Worm (Caenorhabditis elegans) whole organism, midembryonic: Measurements from ENCODE around the gene K09A11.1.

ENCODE experiments used
- cog-1 ChIP-seq: sonication (generic microtip); optimal IDR thresholded peaks from 2 replicates; lab custom pipeline; 2016; ENCODE audit warnings: missing genetic modification characterization, missing compliant biosample characterization
- ztf-23 ChIP-seq: fragments of 200-800 bp; sonication (Bioruptor generic); IDR thresholded peaks from 2 replicates; pipeline ENCODE4 v1.3.6; 2022; ENCODE audit warnings: missing genetic modification reagents, missing genetic modification characterization, missing compliant biosample characterization

DNA sequence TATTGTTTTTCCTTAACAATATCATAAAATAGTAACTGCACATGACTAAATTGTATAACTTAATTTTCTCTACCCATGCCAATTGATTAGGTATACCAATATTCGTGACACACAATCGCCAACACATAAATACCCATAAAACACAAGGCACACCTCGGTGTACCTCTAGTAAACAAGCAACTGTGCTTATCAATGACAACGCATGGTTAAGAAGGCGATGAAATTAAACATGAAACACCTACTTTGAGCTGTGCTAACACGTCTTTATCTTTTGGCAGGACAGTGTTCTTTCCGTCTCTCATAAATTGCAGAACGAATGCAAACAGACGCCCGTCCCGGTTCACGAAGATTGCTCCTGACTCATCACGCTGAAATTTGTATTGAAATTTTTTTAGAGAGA lies 48.5 kb downstream of the K09A11.1 start:
- TF ChIP-seq cog-1 (tag; lab: Kevin White, UChicago) (no peak), ztf-23 (GFP tag; lab: Robert Waterston, UW) (no peak)
